Fruit fly (Drosophila melanogaster) Kc167 (cell line): ENCODE data around the gene CG31674.

Experiments used
- h ChIP-seq: fragments of >200 bp; optimal IDR thresholded peaks from 3 replicates; lab custom pipeline; 2018; ENCODE audit warnings: missing external identifiers
- psq ChIP-seq: fragments of >200 bp; optimal IDR thresholded peaks from 2 replicates; lab custom pipeline; 2017; ENCODE audit warnings: missing external identifiers

DNA sequence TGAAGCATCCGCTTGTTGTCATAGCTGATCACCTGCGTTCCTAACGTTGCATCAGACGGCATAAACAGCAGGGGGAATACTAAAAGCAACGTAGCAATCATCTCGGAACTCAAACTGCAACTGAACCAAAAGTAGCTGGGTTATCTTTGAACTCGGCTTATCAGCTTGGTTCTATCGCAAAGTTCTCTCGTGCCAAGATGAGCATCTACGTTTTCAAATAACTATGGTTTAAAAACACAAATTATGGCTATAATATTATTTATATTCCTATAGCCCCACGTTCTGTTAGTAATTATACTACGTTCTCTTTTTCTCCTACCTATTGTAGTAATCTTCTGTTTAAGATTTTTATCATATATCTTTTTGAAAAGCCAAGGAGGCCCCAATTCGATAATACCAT is 26.7 kb downstream of the CG31674 start, which contains the start of gene CG14400:
- TF ChIP-seq psq (lab: Kevin White, UChicago) (no peak), h (lab: Kevin White, UChicago) (no peak)
